Worm (Caenorhabditis elegans): ENCODE data around the gene F19B10.4.
A peak's percentile ranks its signal among the peaks of the same experiment; 100 is the strongest.

Gene F19B10.4

ce11 chrII:3682770-3683234 lies 22.9 kb downstream of the F19B10.4 start, which contains the start of gene F19B10.1:
TSS of gene F19B10.1 (plus strand) at chrII:3683184.
- TF ChIP-seq egl-27 (tag; optimal IDR thresholded peaks at IDR 0.05) = no peak
- TF ChIP-seq ces-1 (GFP tag; optimal IDR thresholded peaks at IDR 0.05) = no peak
- peak; percentile 100 for TF ChIP-seq hlh-30 (tag; optimal IDR thresholded peaks at IDR 0.05; ENCODE audit: insufficient read depth)
- no peak for TF ChIP-seq dmd-8 (GFP tag; IDR thresholded peaks at IDR 0.05)
- peak in 1 of 2 experiments; percentile 66 for TF ChIP-seq mdl-1 (tag; optimal IDR thresholded peaks at IDR 0.05)
- TF ChIP-seq hlh-11 (tag; optimal IDR thresholded peaks at IDR 0.05) = peak; percentile 74
- TF ChIP-seq saeg-2 (GFP tag; IDR thresholded peaks at IDR 0.05) = no peak
- peak; percentile 63 for TF ChIP-seq mxl-3 (GFP tag; optimal IDR thresholded peaks at IDR 0.05)
- peak; percentile 63 for TF ChIP-seq dmd-6 (GFP tag; IDR thresholded peaks at IDR 0.05)
- TF ChIP-seq nhr-25 (tag; optimal IDR thresholded peaks at IDR 0.05; ENCODE audit: borderline replicate concordance, insufficient read depth) = peak; percentile 9
- TF ChIP-seq daf-16 (GFP tag; optimal IDR thresholded peaks at IDR 0.05) = no peak
- TF ChIP-seq daf-16 (tag; optimal IDR thresholded peaks at IDR 0.05) = no peak
- no peak for TF ChIP-seq zfp-2 (tag; optimal IDR thresholded peaks at IDR 0.05)
- TF ChIP-seq ceh-20 (GFP tag; IDR thresholded peaks at IDR 0.05) = peak; percentile 24; the same call in 1 of the 2 replicates
- peak; percentile 71 for TF ChIP-seq nhr-28 (tag; optimal IDR thresholded peaks at IDR 0.05)
- TF ChIP-seq pqm-1 (tag; optimal IDR thresholded peaks at IDR 0.05) = peak; percentile 3
- peak; percentile 45 for TF ChIP-seq R02D3.7 (tag; optimal IDR thresholded peaks at IDR 0.05)
- no peak for TF ChIP-seq F10B5.3 (tag; optimal IDR thresholded peaks at IDR 0.05)
- peak; percentile 93 for TF ChIP-seq dpl-1 (GFP tag; optimal IDR thresholded peaks at IDR 0.05)
- TF ChIP-seq duxl-1 (tag; optimal IDR thresholded peaks at IDR 0.05; ENCODE audit: poor library complexity) = peak; percentile 85
- TF ChIP-seq nhr-77 (tag; optimal IDR thresholded peaks at IDR 0.05) = peak; percentile 8
- peak; percentile 86 for TF ChIP-seq mes-2 (tag; optimal IDR thresholded peaks at IDR 0.05; ENCODE audit: poor library complexity, severe bottlenecking)
- peak in 1 of 2 experiments; percentile 79 for TF ChIP-seq unc-62 (GFP tag; optimal IDR thresholded peaks at IDR 0.05 in 1 of 2)
- no peak for TF ChIP-seq unc-62 (tag; optimal IDR thresholded peaks at IDR 0.05)
- peak; percentile 41 for TF ChIP-seq lin-13 (GFP tag; optimal IDR thresholded peaks at IDR 0.05)

- TF ChIP-seq nhr-6 (tag; optimal IDR thresholded peaks at IDR 0.05) (no peak), ceh-28 (tag; optimal IDR thresholded peaks at IDR 0.05) (peak; percentile 40), lin-29 (GFP tag; IDR thresholded peaks at IDR 0.05) (no peak), aha-1 (tag) (no peak), zag-1 (tag; optimal IDR thresholded peaks at IDR 0.05) (no peak), daf-16 (GFP tag; optimal IDR thresholded peaks at IDR 0.05) (no peak), daf-16 (tag; optimal IDR thresholded peaks at IDR 0.05) (peak; percentile 21), lim-7 (GFP tag; IDR thresholded peaks at IDR 0.05) (no peak), dmd-6 (GFP tag; IDR thresholded peaks at IDR 0.05) (peak; percentile 42; the same call in 1 of the 2 replicates), set-16 (GFP tag; IDR thresholded peaks at IDR 0.05) (no peak), pqm-1 (tag; optimal IDR thresholded peaks at IDR 0.05) (peak; percentile 5)
Observed at ce11 chrII:3684487-3685067, 24.7 kb downstream of the F19B10.4 start.

- TF ChIP-seq Y75B8A.6 (GFP tag; IDR thresholded peaks at IDR 0.05) (no peak), lin-38 (GFP tag; IDR thresholded peaks at IDR 0.05) (no peak), daf-8 (GFP tag; IDR thresholded peaks at IDR 0.05) (no peak), cey-2 (tag; optimal IDR thresholded peaks at IDR 0.05; ENCODE audit: borderline replicate concordance, insufficient read depth) (no peak), ces-1 (GFP tag; optimal IDR thresholded peaks at IDR 0.05) (no peak), pha-4 (GFP tag; IDR thresholded peaks at IDR 0.05) (no peak), pha-4 (tag; optimal IDR thresholded peaks at IDR 0.05) (no peak), set-16 (GFP tag; IDR thresholded peaks at IDR 0.05) (peak; percentile 70), fos-1 (tag; optimal IDR thresholded peaks at IDR 0.05) (no peak), daf-19 (GFP tag; conservative IDR thresholded peaks at IDR 0.05) (no peak)
Observed at ce11 chrII:3688333-3688732, 28.5 kb downstream of the F19B10.4 start, which contains the start of gene ifas-1. TSS of gene ifas-1 (minus strand) at chrII:3688719.
